Fruit fly (Drosophila melanogaster): ENCODE data around the gene rod.

Gene rod

dm6 chr3R:31608438-31609188 is 27.9 kb downstream of the rod start (continued):
- TF ChIP-seq CG34224 (GFP tag; IDR thresholded peaks at IDR 0.05; ENCODE audit: partially characterized antibody), result no peak
- no peak for TF ChIP-seq pan (optimal IDR thresholded peaks at IDR 0.05)
- TF ChIP-seq pan (GFP tag; optimal IDR thresholded peaks at IDR 0.05 in 1 of 2, IDR thresholded peaks at IDR 0.05 in 1 of 2), result no peak
- no peak for TF ChIP-seq lmd (GFP tag; IDR thresholded peaks at IDR 0.05)
- TF ChIP-seq oc (tag; optimal IDR thresholded peaks at IDR 0.05), result peak; percentile 13
- no peak for TF ChIP-seq Vsx1 (GFP tag; optimal IDR thresholded peaks at IDR 0.05)
- no peak for TF ChIP-seq Sry-δ (GFP tag; optimal IDR thresholded peaks at IDR 0.05)
- peak; percentile 61 for TF ChIP-seq CG13894 (tag; optimal IDR thresholded peaks at IDR 0.05)
- peak; percentile 80 for TF ChIP-seq nerfin-1 (tag; optimal IDR thresholded peaks at IDR 0.05)
- TF ChIP-seq gsb (GFP tag; IDR thresholded peaks at IDR 0.05), result no peak
- no peak for TF ChIP-seq prd (optimal IDR thresholded peaks at IDR 0.05)
- TF ChIP-seq prd (GFP tag; IDR thresholded peaks at IDR 0.05), result no peak
- no peak for TF ChIP-seq pnt (GFP tag; optimal IDR thresholded peaks at IDR 0.05)
- TF ChIP-seq CG6791 (GFP tag; IDR thresholded peaks at IDR 0.05; ENCODE audit: partially characterized antibody), result no peak
- no peak for TF ChIP-seq CG15011 (GFP tag; optimal IDR thresholded peaks at IDR 0.05)
- no peak for TF ChIP-seq CG14965 (GFP tag; optimal IDR thresholded peaks at IDR 0.05; ENCODE audit: borderline replicate concordance)
- TF ChIP-seq hkb (optimal IDR thresholded peaks at IDR 0.05), result no peak
- no peak for TF ChIP-seq hkb (GFP tag; IDR thresholded peaks at IDR 0.05)
- no peak for TF ChIP-seq Dek (tag; optimal IDR thresholded peaks at IDR 0.05)
- TF ChIP-seq Nf-YB (GFP tag; optimal IDR thresholded peaks at IDR 0.05), result no peak
- TF ChIP-seq CG14050 (GFP tag; IDR thresholded peaks at IDR 0.05), result no peak
- no peak for TF ChIP-seq CG9817 (tag; optimal IDR thresholded peaks at IDR 0.05)
- TF ChIP-seq fd64A (GFP tag; optimal IDR thresholded peaks at IDR 0.05), result no peak
- no peak for TF ChIP-seq CG1603 (tag; optimal IDR thresholded peaks at IDR 0.05)
- TF ChIP-seq nmo (GFP tag; optimal IDR thresholded peaks at IDR 0.05), result peak; percentile 13
- TF ChIP-seq ato (GFP tag; IDR thresholded peaks at IDR 0.05; ENCODE audit: partially characterized antibody), result no peak
- TF ChIP-seq H15 (GFP tag; IDR thresholded peaks at IDR 0.05), result no peak
- no peak for TF ChIP-seq TFAM (GFP tag; optimal IDR thresholded peaks at IDR 0.05)
- peak; percentile 42 for TF ChIP-seq CG9437 (GFP tag; optimal IDR thresholded peaks at IDR 0.05)
- TF ChIP-seq CG6813 (GFP tag; optimal IDR thresholded peaks at IDR 0.05), result peak; percentile 16
- no peak for TF ChIP-seq tio (GFP tag; optimal IDR thresholded peaks at IDR 0.05)
- TF ChIP-seq D19A (tag; optimal IDR thresholded peaks at IDR 0.05), result no peak
- no peak for TF ChIP-seq maf-S (GFP tag; optimal IDR thresholded peaks at IDR 0.05)
- TF ChIP-seq zf30C (GFP tag; optimal IDR thresholded peaks at IDR 0.05), result no peak
- TF ChIP-seq Asciz (GFP tag; optimal IDR thresholded peaks at IDR 0.05), result no peak
- no peak for TF ChIP-seq amos (GFP tag; IDR thresholded peaks at IDR 0.05; ENCODE audit: partially characterized antibody)
- TF ChIP-seq row (GFP tag; IDR thresholded peaks at IDR 0.05), result no peak
- peak in 1 of 3 experiments; percentile 66 for TF ChIP-seq lola (GFP tag; optimal IDR thresholded peaks at IDR 0.05)
- no peak for TF ChIP-seq bsh (GFP tag; optimal IDR thresholded peaks at IDR 0.05)
- no peak for TF ChIP-seq CG15269 (tag; optimal IDR thresholded peaks at IDR 0.05)
- no peak for TF ChIP-seq Gsc (GFP tag; IDR thresholded peaks at IDR 0.05)
- no peak for TF ChIP-seq cas (GFP tag; IDR thresholded peaks at IDR 0.05)
- TF ChIP-seq CG10979 (tag; optimal IDR thresholded peaks at IDR 0.05), result no peak
- no peak for TF ChIP-seq CG1647 (GFP tag; optimal IDR thresholded peaks at IDR 0.05)
- TF ChIP-seq PHDP (tag; optimal IDR thresholded peaks at IDR 0.05), result no peak
- no peak for TF ChIP-seq CG12744 (GFP tag; optimal IDR thresholded peaks at IDR 0.05)
- TF ChIP-seq CG10209 (GFP tag; optimal IDR thresholded peaks at IDR 0.05), result no peak
- TF ChIP-seq NfI (GFP tag; optimal IDR thresholded peaks at IDR 0.05), result peak; percentile 8
- TF ChIP-seq klu (GFP tag; IDR thresholded peaks at IDR 0.05), result no peak

All from whole organism, embryonic.